Fruit fly (Drosophila melanogaster) whole organism, embryonic: ENCODE results near the gene DAAM.

Experiments used
- Asciz ChIP-seq: fragments of 200-800 bp; sonication (Bioruptor generic); optimal IDR thresholded peaks from 2 replicates; lab custom pipeline; 2017; ENCODE audit warnings: missing biosample characterization, mild to moderate bottlenecking, missing genetic modification characterization, missing genetic modification reagents
- Atf-2 ChIP-seq: fragments of 200-800 bp; sonication (Bioruptor generic); optimal IDR thresholded peaks from 2 replicates; lab custom pipeline; 2016; ENCODE audit warnings: missing biosample characterization, missing genetic modification characterization
- B-H2 ChIP-seq: fragments of 200-800 bp; sonication (Bioruptor generic); optimal IDR thresholded peaks from 2 replicates; lab custom pipeline; 2018; ENCODE audit warnings: missing biosample characterization, mild to moderate bottlenecking, missing genetic modification characterization
- CG12769 ChIP-seq: fragments of 200-800 bp; sonication (Bioruptor generic); optimal IDR thresholded peaks from 2 replicates; lab custom pipeline; 2019; ENCODE audit warnings: missing biosample characterization, mild to moderate bottlenecking, missing genetic modification characterization, moderate library complexity
- CG13123 ChIP-seq: fragments of 200-800 bp; sonication (Bioruptor generic); optimal IDR thresholded peaks from 2 replicates; lab custom pipeline; 2016; ENCODE audit warnings: missing biosample characterization, missing genetic modification characterization
- CG13624 ChIP-seq: fragments of 200-800 bp; sonication (Bioruptor generic); optimal IDR thresholded peaks from 2 replicates; lab custom pipeline; 2016; ENCODE audit warnings: missing biosample characterization, missing genetic modification characterization
- CG14860 ChIP-seq: fragments of 200-800 bp; sonication (Bioruptor generic); IDR thresholded peaks from 3 replicates; pipeline ENCODE4 v1.3.6; 2022; ENCODE audit warnings: missing biosample characterization, missing genetic modification characterization; ENCODE audit not compliant: partially characterized antibody
- CG15073 ChIP-seq: fragments of 200-800 bp; sonication (Bioruptor generic); optimal IDR thresholded peaks from 2 replicates; lab custom pipeline; 2016; ENCODE audit warnings: missing biosample characterization, missing genetic modification characterization
- CG1603 ChIP-seq: fragments of 200-800 bp; sonication (Bioruptor generic); optimal IDR thresholded peaks from 2 replicates; lab custom pipeline; 2019; ENCODE audit warnings: missing biosample characterization, mild to moderate bottlenecking, missing genetic modification characterization, moderate library complexity
- CG17912 ChIP-seq: fragments of 200-800 bp; sonication (Bioruptor generic); optimal IDR thresholded peaks from 2 replicates; lab custom pipeline; 2018; ENCODE audit warnings: missing biosample characterization, mild to moderate bottlenecking, missing genetic modification characterization
- CG31441 ChIP-seq: fragments of 200-800 bp; sonication (Bioruptor generic); IDR thresholded peaks from 2 replicates; pipeline ENCODE4 v1.3.6; 2022; ENCODE audit warnings: missing biosample characterization, missing genetic modification characterization
- CG4404 ChIP-seq: fragments of 200-800 bp; sonication (Bioruptor generic); IDR thresholded peaks from 2 replicates; pipeline ENCODE4 v1.3.6; 2022; ENCODE audit warnings: missing biosample characterization, missing genetic modification characterization
- CG4617 ChIP-seq: fragments of 200-800 bp; sonication (Bioruptor generic); optimal IDR thresholded peaks from 3 replicates; lab custom pipeline; 2016; ENCODE audit warnings: missing biosample characterization, missing genetic modification characterization, borderline replicate concordance
- CG8944 ChIP-seq: fragments of 200-800 bp; sonication (Bioruptor generic); optimal IDR thresholded peaks from 3 replicates; lab custom pipeline; 2016; ENCODE audit warnings: missing biosample characterization, missing genetic modification characterization
- CG9797 ChIP-seq: fragments of 200-800 bp; sonication (Bioruptor generic); optimal IDR thresholded peaks from 3 replicates; lab custom pipeline; 2018; ENCODE audit warnings: missing biosample characterization, mild to moderate bottlenecking, missing genetic modification characterization
- D19A ChIP-seq: fragments of 200-800 bp; optimal IDR thresholded peaks from 3 replicates; lab custom pipeline; 2019; ENCODE audit warnings: missing biosample characterization, mild to moderate bottlenecking, missing genetic modification characterization, moderate library complexity
- Doc2 ChIP-seq: fragments of 200-800 bp; sonication (Bioruptor generic); IDR thresholded peaks from 2 replicates; pipeline ENCODE4 v1.3.6; 2022; ENCODE audit warnings: missing biosample characterization, missing genetic modification characterization
- Ets97D ChIP-seq: fragments of 200-800 bp; sonication (Bioruptor generic); optimal IDR thresholded peaks from 3 replicates; lab custom pipeline; 2016; ENCODE audit warnings: missing biosample characterization, missing genetic modification characterization
- Hmr ChIP-seq: fragments of 200-800 bp; sonication (Bioruptor generic); optimal IDR thresholded peaks from 3 replicates; lab custom pipeline; 2017; ENCODE audit warnings: mild to moderate bottlenecking, missing biosample characterization, missing genetic modification reagents, missing genetic modification characterization
- Opbp ChIP-seq: fragments of 200-800 bp; sonication (Bioruptor generic); IDR thresholded peaks from 3 replicates; pipeline ENCODE4 v1.3.6; 2022; ENCODE audit warnings: missing biosample characterization, missing genetic modification characterization; ENCODE audit not compliant: partially characterized antibody
- Optix ChIP-seq: fragments of 200-800 bp; sonication (Bioruptor generic); IDR thresholded peaks from 3 replicates; pipeline ENCODE4 v1.3.6; 2022; ENCODE audit warnings: missing biosample characterization, missing genetic modification characterization
- PHDP ChIP-seq: fragments of 200-800 bp; sonication (Bioruptor generic); optimal IDR thresholded peaks from 3 replicates; lab custom pipeline; 2018; ENCODE audit warnings: missing biosample characterization, mild to moderate bottlenecking, missing genetic modification characterization, moderate library complexity
- Rx ChIP-seq: fragments of 200-800 bp; sonication (Bioruptor generic); IDR thresholded peaks from 2 replicates; pipeline ENCODE4 v1.3.6; 2022; ENCODE audit warnings: missing biosample characterization, missing genetic modification characterization
- Sox102F ChIP-seq: fragments of 200-800 bp; sonication (Bioruptor generic); optimal IDR thresholded peaks from 2 replicates; lab custom pipeline; 2018; ENCODE audit warnings: missing biosample characterization, mild to moderate bottlenecking, missing genetic modification characterization, moderate library complexity
- Ssrp ChIP-seq: fragments of 200-800 bp; sonication (Bioruptor generic); optimal IDR thresholded peaks from 2 replicates; lab custom pipeline; 2018; ENCODE audit warnings: missing biosample characterization, mild to moderate bottlenecking, missing genetic modification characterization, moderate library complexity
- Tbp ChIP-seq: fragments of >200 bp; optimal IDR thresholded peaks from 2 replicates; lab custom pipeline; 2018; ENCODE audit warnings: missing biosample characterization, missing genetic modification characterization
- cg ChIP-seq: fragments of 200-800 bp; sonication (Bioruptor generic); optimal IDR thresholded peaks from 3 replicates; lab custom pipeline; 2019; ENCODE audit warnings: missing biosample characterization, mild to moderate bottlenecking, missing genetic modification characterization, moderate library complexity
- chif ChIP-seq, 2 experiments: fragments of 200-800 bp; sonication (Bioruptor generic); optimal IDR thresholded peaks; 3 replicates each; lab custom pipeline; 2016; ENCODE audit warnings: missing biosample characterization in 2 of 2, missing genetic modification characterization in 2 of 2
- chm ChIP-seq: fragments of 200-800 bp; sonication (Bioruptor generic); IDR thresholded peaks from 2 replicates; pipeline ENCODE4 v1.3.6; 2022; ENCODE audit warnings: missing biosample characterization, missing genetic modification characterization
- dmrt11E ChIP-seq: fragments of 200-800 bp; sonication (Bioruptor generic); optimal IDR thresholded peaks from 3 replicates; lab custom pipeline; 2018; ENCODE audit warnings: missing biosample characterization, mild to moderate bottlenecking, missing genetic modification characterization, moderate library complexity
- dmrt99B ChIP-seq: fragments of 200-800 bp; sonication (Bioruptor generic); optimal IDR thresholded peaks from 2 replicates; lab custom pipeline; 2018; ENCODE audit warnings: missing biosample characterization, mild to moderate bottlenecking, missing genetic modification characterization, moderate library complexity
- emc ChIP-seq: fragments of 200-800 bp; sonication (Bioruptor generic); optimal IDR thresholded peaks from 2 replicates; lab custom pipeline; 2016; ENCODE audit warnings: missing biosample characterization, missing genetic modification characterization
- en ChIP-seq: fragments of 200-800 bp; sonication (Bioruptor generic); optimal IDR thresholded peaks from 2 replicates; lab custom pipeline; 2016; ENCODE audit warnings: missing biosample characterization, missing genetic modification characterization
- ftz-f1 ChIP-seq: fragments of 200-800 bp; sonication (Bioruptor generic); optimal IDR thresholded peaks from 2 replicates; lab custom pipeline; 2016; ENCODE audit warnings: missing biosample characterization, missing genetic modification characterization
- gro ChIP-seq: fragments of 200-800 bp; sonication (Bioruptor generic); optimal IDR thresholded peaks from 2 replicates; lab custom pipeline; 2016; ENCODE audit warnings: missing biosample characterization, missing genetic modification characterization
- gt ChIP-seq: fragments of 200-800 bp; sonication (Bioruptor generic); IDR thresholded peaks from 2 replicates; pipeline ENCODE4 v1.3.6; 2022; ENCODE audit warnings: missing biosample characterization, missing genetic modification characterization
- inv ChIP-seq: fragments of 200-800 bp; sonication (Bioruptor generic); IDR thresholded peaks from 2 replicates; pipeline ENCODE4 v1.3.6; 2022; ENCODE audit warnings: missing biosample characterization, missing genetic modification characterization; ENCODE audit not compliant: partially characterized antibody
- knrl ChIP-seq: fragments of 200-800 bp; sonication (Bioruptor generic); IDR thresholded peaks from 3 replicates; pipeline ENCODE4 v1.3.6; 2022; ENCODE audit warnings: missing biosample characterization, missing genetic modification characterization; ENCODE audit not compliant: partially characterized antibody
- lab ChIP-seq: fragments of 200-800 bp; sonication (Bioruptor generic); optimal IDR thresholded peaks from 3 replicates; lab custom pipeline; 2017; ENCODE audit warnings: missing biosample characterization, missing genetic modification characterization, mild to moderate bottlenecking, moderate library complexity, missing genetic modification reagents
- mld ChIP-seq: fragments of 200-800 bp; sonication (Bioruptor generic); IDR thresholded peaks from 3 replicates; pipeline ENCODE4 v1.3.6; 2022; ENCODE audit warnings: missing biosample characterization, missing genetic modification characterization; ENCODE audit not compliant: partially characterized antibody
- pan ChIP-seq, 4 experiments: fragments of >200 bp in 3 of 4; fragments of 200-800 bp in 1 of 4; sonication (Bioruptor generic) in 1 of 4; optimal IDR thresholded peaks in 3 of 4; IDR thresholded peaks in 1 of 4; 2 replicates each; pipeline versions ENCODE4 v1.3.6 to Lab custom; 2017 to 2022; ENCODE audit warnings: missing biosample characterization in 2 of 4, missing genetic modification characterization in 2 of 4, mixed read lengths in 1 of 4
- pb ChIP-seq: fragments of 200-800 bp; sonication (Bioruptor generic); optimal IDR thresholded peaks from 3 replicates; lab custom pipeline; 2016; ENCODE audit warnings: missing biosample characterization, missing genetic modification characterization
- pfk ChIP-seq: fragments of 200-800 bp; sonication (Bioruptor generic); optimal IDR thresholded peaks from 2 replicates; lab custom pipeline; 2018; ENCODE audit warnings: missing biosample characterization, mild to moderate bottlenecking, missing genetic modification characterization, moderate library complexity
- pzg ChIP-seq: fragments of 200-800 bp; sonication (Bioruptor generic); optimal IDR thresholded peaks from 3 replicates; lab custom pipeline; 2018; ENCODE audit warnings: missing biosample characterization, mild to moderate bottlenecking, missing genetic modification characterization, moderate library complexity
- sisA ChIP-seq: fragments of 200-800 bp; sonication (Bioruptor generic); IDR thresholded peaks from 2 replicates; pipeline ENCODE4 v1.3.6; 2022; ENCODE audit warnings: missing biosample characterization, missing genetic modification characterization
- sr ChIP-seq: fragments of 200-800 bp; sonication (Bioruptor generic); IDR thresholded peaks from 3 replicates; pipeline ENCODE4 v1.3.6; 2022; ENCODE audit warnings: missing biosample characterization, missing genetic modification characterization
- tio ChIP-seq: fragments of 200-800 bp; sonication (Bioruptor generic); optimal IDR thresholded peaks from 2 replicates; lab custom pipeline; 2017; ENCODE audit warnings: missing biosample characterization, missing genetic modification characterization, inconsistent platforms
- twi ChIP-seq: fragments of 200-800 bp; optimal IDR thresholded peaks from 2 replicates; lab custom pipeline; 2019; ENCODE audit warnings: missing biosample characterization, mild to moderate bottlenecking, missing genetic modification characterization, moderate library complexity
- yki ChIP-seq: fragments of >200 bp; optimal IDR thresholded peaks from 3 replicates; lab custom pipeline; 2018

DAAM gene

DNA sequence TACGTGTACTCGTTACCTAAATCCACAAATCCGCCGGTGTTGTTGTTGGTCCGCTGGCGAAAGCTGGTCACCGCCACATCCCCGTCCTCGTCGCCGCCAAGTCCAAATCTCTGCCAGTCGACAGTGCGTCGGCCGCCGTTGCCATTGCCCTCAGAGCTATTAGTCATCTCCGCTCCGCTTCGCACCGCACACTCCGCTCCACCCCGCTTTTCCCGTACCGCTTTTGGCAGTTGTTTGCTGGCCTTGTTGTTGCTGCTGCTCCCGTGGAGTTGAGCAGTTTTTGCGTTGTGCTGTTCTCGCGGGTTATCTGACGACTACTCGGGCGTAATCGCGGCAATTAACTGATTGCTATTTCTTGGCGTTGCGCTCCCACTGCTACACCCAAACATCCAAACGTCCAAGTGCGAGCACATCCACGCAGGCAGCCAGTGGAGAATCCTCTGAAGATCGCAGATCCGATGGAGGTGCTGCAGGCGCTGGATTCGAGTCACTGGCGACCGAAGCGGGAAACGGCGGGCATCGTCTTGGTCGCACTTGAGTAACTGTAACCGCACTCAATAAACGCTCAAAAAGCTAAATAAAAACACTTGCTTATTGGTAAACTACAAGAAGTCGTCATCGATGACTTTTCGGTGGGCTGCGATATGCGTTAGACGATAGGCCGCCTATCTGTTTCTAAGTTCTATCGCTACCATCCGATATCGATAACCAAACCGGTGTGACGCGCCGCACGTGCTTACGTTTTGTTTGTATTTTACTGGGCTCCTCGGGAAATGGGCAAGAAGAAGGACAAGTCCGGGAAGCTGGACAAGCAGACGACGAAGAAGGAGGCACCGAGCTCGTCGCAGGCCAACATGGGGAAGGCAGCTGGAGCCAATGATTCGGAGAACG, 31.4 kb upstream of the DAAM start, which contains the start of the genes CG12773 and CG11417 (continued):
- no peak for TF ChIP-seq Tbp (GFP tag; lab: Kevin White, UChicago)
- TF ChIP-seq CG17912 (GFP tag; lab: Kevin White, UChicago) = no peak
- no peak for TF ChIP-seq gro (GFP tag; lab: Kevin White, UChicago)
- TF ChIP-seq CG14860 = peak; percentile 82
- no peak for TF ChIP-seq CG1603 (tag; lab: Kevin White, UChicago)
- no peak for TF ChIP-seq CG13624 (GFP tag; lab: Kevin White, UChicago)
- no peak for TF ChIP-seq sr
- TF ChIP-seq PHDP (tag; lab: Kevin White, UChicago) = no peak
- TF ChIP-seq CG15073 (GFP tag; lab: Kevin White, UChicago) = no peak
- no peak for TF ChIP-seq pfk (GFP tag; lab: Kevin White, UChicago)
- no peak for TF ChIP-seq gt (GFP tag; lab: Robert Waterston, UW)
- no peak for TF ChIP-seq Hmr
- no peak for TF ChIP-seq D19A (tag; lab: Kevin White, UChicago)
- peak; percentile 16 for TF ChIP-seq CG4617 (GFP tag; lab: Kevin White, UChicago)
- TF ChIP-seq CG31441 (GFP tag; lab: Robert Waterston, UW) = no peak
- TF ChIP-seq Ssrp (tag; lab: Kevin White, UChicago) = no peak
- no peak for TF ChIP-seq CG4404 (GFP tag; lab: Robert Waterston, UW)
- TF ChIP-seq Asciz (GFP tag; lab: Kevin White, UChicago) = no peak
- no peak for TF ChIP-seq CG12769 (tag; lab: Kevin White, UChicago)
- no peak for TF ChIP-seq CG8944 (GFP tag; lab: Kevin White, UChicago)
- TF ChIP-seq B-H2 = no peak
- TF ChIP-seq inv (GFP tag; lab: Robert Waterston, UW) = peak; percentile 64
- no peak for TF ChIP-seq Rx
- no peak for TF ChIP-seq pb (GFP tag; lab: Kevin White, UChicago)
- TF ChIP-seq chm (GFP tag; lab: Robert Waterston, UW) = no peak
- no peak for TF ChIP-seq Doc2 (GFP tag; lab: Robert Waterston, UW)
- TF ChIP-seq yki (lab: Kevin White, UChicago) = no peak
- TF ChIP-seq ftz-f1 (GFP tag; lab: Kevin White, UChicago) = no peak
- TF ChIP-seq Atf-2 (GFP tag; lab: Kevin White, UChicago) = no peak
- no peak for TF ChIP-seq lab
- no peak for TF ChIP-seq Optix
- no peak for TF ChIP-seq CG13123 (GFP tag; lab: Kevin White, UChicago)
- no peak for TF ChIP-seq dmrt99B
- peak; percentile 91 for TF ChIP-seq mld (GFP tag; lab: Robert Waterston, UW)
- no peak for TF ChIP-seq Ets97D (GFP tag; lab: Kevin White, UChicago)
- TF ChIP-seq en (GFP tag; lab: Kevin White, UChicago) = no peak
- TF ChIP-seq chif (GFP tag; optimal IDR thresholded peaks at IDR 0.05; lab: Kevin White, UChicago) = no peak
- TF ChIP-seq pzg = peak; percentile 39
- TF ChIP-seq pan (optimal IDR thresholded peaks at IDR 0.05; lab: Kevin White, UChicago) = no peak
- no peak for TF ChIP-seq pan (GFP tag; optimal IDR thresholded peaks at IDR 0.05 in 1 of 2, IDR thresholded peaks at IDR 0.05 in 1 of 2)
- TF ChIP-seq emc (GFP tag; lab: Kevin White, UChicago) = no peak
- peak; percentile 0 for TF ChIP-seq cg (GFP tag; lab: Kevin White, UChicago)
- TF ChIP-seq dmrt11E (tag; lab: Kevin White, UChicago) = no peak
- no peak for TF ChIP-seq sisA (GFP tag; lab: Robert Waterston, UW)
- no peak for TF ChIP-seq Sox102F (GFP tag; lab: Kevin White, UChicago)
- TF ChIP-seq Opbp = peak; percentile 91
- TF ChIP-seq twi (tag; lab: Kevin White, UChicago) = no peak
- TF ChIP-seq knrl (GFP tag; lab: Robert Waterston, UW) = peak; percentile 66; the same call in 2 of the 3 replicates
- no peak for TF ChIP-seq CG9797 (GFP tag; lab: Kevin White, UChicago)
- no peak for TF ChIP-seq tio (GFP tag; lab: Kevin White, UChicago)
